Worm (Caenorhabditis elegans): ENCODE measurements around the gene irld-28.

DNA sequence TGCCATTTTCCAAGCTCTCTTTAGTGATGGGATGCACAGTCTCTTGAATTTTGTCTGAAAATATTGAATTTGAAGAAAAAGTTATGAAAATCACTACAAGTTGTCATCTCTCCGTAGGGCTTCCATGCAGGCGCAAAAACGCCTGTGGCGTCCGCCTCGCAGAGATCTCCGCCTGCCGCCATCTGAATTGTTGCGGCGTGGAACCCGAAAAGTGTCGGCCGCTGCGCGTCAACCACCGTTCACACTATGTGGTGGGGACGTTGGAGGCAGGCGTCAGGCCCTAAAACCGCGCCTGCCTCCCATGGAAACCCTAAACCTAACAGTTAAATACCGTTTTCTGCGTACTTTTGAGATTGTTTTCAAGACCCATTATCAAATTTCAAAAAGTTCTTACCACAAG, 6.0 kb upstream of the irld-28 start:
- no peak for TF ChIP-seq nhr-76 (tag; optimal IDR thresholded peaks at IDR 0.05)
- no peak for TF ChIP-seq lin-39 (tag; optimal IDR thresholded peaks at IDR 0.05)
- TF ChIP-seq elt-2 (tag; optimal IDR thresholded peaks at IDR 0.05): no peak
- TF ChIP-seq fkh-10 (GFP tag; optimal IDR thresholded peaks at IDR 0.05): no peak
- no peak for TF ChIP-seq pha-4 (tag; optimal IDR thresholded peaks at IDR 0.05)
